Fruit fly (Drosophila melanogaster): ENCODE measurements around the gene sta.

Gene sta

dm6 chrX:1470562-1470961 lies 12.7 kb downstream of the sta start, which contains the start of gene pck:
pck (plus strand) TSS chrX:1470666.
- no peak for TF ChIP-seq CG8478 (optimal IDR thresholded peaks at IDR 0.05)
- TF ChIP-seq EcR (GFP tag; optimal IDR thresholded peaks at IDR 0.05), result no peak
- TF ChIP-seq psq (optimal IDR thresholded peaks at IDR 0.05), result no peak
- TF ChIP-seq pan (optimal IDR thresholded peaks at IDR 0.05), result no peak
- TF ChIP-seq Dll (optimal IDR thresholded peaks at IDR 0.05), result no peak
- no peak for TF ChIP-seq usp (GFP tag; optimal IDR thresholded peaks at IDR 0.05)

DNA sequence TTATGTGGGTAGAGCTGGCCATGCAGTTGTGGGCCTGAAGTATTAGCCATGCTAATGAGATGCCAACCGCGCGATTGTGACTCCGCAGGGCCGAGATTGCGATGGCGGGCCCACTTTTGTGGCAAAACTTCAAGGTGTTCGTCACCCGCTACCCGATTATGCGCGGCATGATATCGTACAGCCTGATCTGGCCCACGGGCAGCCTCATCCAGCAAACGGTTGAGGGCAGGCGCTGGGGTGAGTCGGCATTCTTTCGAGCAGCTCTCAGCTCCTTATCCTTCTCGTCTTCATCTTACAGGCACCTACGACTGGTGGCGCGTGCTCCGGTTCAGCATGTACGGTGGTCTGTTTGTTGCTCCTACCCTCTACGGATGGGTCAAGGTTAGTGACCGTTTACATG lies 13.5 kb downstream of the sta start, which contains the start of gene CG32808:
TSS of gene CG32808 (minus strand) at position 101 of the 400 bp plus-strand sequence.
- TF ChIP-seq pan (optimal IDR thresholded peaks at IDR 0.05), result no peak
- no peak for TF ChIP-seq EcR (GFP tag; optimal IDR thresholded peaks at IDR 0.05)
- TF ChIP-seq psq (optimal IDR thresholded peaks at IDR 0.05), result no peak
- TF ChIP-seq CG8478 (optimal IDR thresholded peaks at IDR 0.05), result no peak
- TF ChIP-seq usp (GFP tag; optimal IDR thresholded peaks at IDR 0.05), result no peak
- no peak for TF ChIP-seq Dll (optimal IDR thresholded peaks at IDR 0.05)

DNA sequence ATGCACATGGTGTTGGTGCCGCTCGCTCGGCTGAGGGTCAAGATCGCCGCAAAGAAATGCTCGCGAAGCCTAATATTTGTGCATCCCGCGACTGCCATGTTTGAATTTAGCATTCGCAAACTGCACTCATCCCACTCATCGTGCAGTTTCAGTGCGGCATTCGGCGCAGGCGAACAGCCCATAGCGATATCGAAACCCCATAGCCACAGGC lies 15.9 kb downstream of the sta start, which contains the start of gene CG14778:
TSS of gene CG14778 (plus strand) at position 112 of the 211 bp plus-strand sequence.
- TF ChIP-seq Dll (optimal IDR thresholded peaks at IDR 0.05) (no peak), EcR (GFP tag; optimal IDR thresholded peaks at IDR 0.05) (no peak), psq (optimal IDR thresholded peaks at IDR 0.05) (no peak), pan (optimal IDR thresholded peaks at IDR 0.05) (no peak), CG8478 (optimal IDR thresholded peaks at IDR 0.05) (no peak), usp (GFP tag; optimal IDR thresholded peaks at IDR 0.05) (no peak)

- no peak for TF ChIP-seq usp (GFP tag; optimal IDR thresholded peaks at IDR 0.05)
- TF ChIP-seq EcR (GFP tag; optimal IDR thresholded peaks at IDR 0.05), result no peak
- no peak for TF ChIP-seq psq (optimal IDR thresholded peaks at IDR 0.05)
- TF ChIP-seq CG8478 (optimal IDR thresholded peaks at IDR 0.05), result no peak
- TF ChIP-seq Dll (optimal IDR thresholded peaks at IDR 0.05), result peak; percentile 53
- no peak for TF ChIP-seq pan (optimal IDR thresholded peaks at IDR 0.05)
These were observed 16.5 kb downstream of the sta start for dm6 chrX:1466505-1467381.

- TF ChIP-seq EcR (GFP tag; optimal IDR thresholded peaks at IDR 0.05) (no peak), pan (optimal IDR thresholded peaks at IDR 0.05) (no peak), psq (optimal IDR thresholded peaks at IDR 0.05) (no peak), usp (GFP tag; optimal IDR thresholded peaks at IDR 0.05) (no peak), Dll (optimal IDR thresholded peaks at IDR 0.05) (no peak), CG8478 (optimal IDR thresholded peaks at IDR 0.05) (no peak)
These were observed 17.3 kb downstream of the sta start, which contains the start of the genes O-fut2 and CG14777 for dm6 chrX:1465707-1466504. O-fut2 (minus strand) TSS chrX:1465996. CG14777 (plus strand) TSS chrX:1466134.

dm6 chrX:1464033-1464432 lies 19.2 kb downstream of the sta start, which contains the start of gene Ns3:
Ns3 (minus strand) TSS chrX:1464220.
- no peak for TF ChIP-seq Dll (optimal IDR thresholded peaks at IDR 0.05)
- TF ChIP-seq pan (optimal IDR thresholded peaks at IDR 0.05), result no peak
- no peak for TF ChIP-seq psq (optimal IDR thresholded peaks at IDR 0.05)
- TF ChIP-seq usp (GFP tag; optimal IDR thresholded peaks at IDR 0.05), result no peak
- no peak for TF ChIP-seq CG8478 (optimal IDR thresholded peaks at IDR 0.05)
- TF ChIP-seq EcR (GFP tag; optimal IDR thresholded peaks at IDR 0.05), result no peak

dm6 chrX:1461544-1461943 lies 21.7 kb downstream of the sta start, which contains the start of gene CG14787:
CG14787 (minus strand) TSS chrX:1461676.
- TF ChIP-seq Dll (optimal IDR thresholded peaks at IDR 0.05), result no peak
- no peak for TF ChIP-seq CG8478 (optimal IDR thresholded peaks at IDR 0.05)
- no peak for TF ChIP-seq pan (optimal IDR thresholded peaks at IDR 0.05)
- no peak for TF ChIP-seq usp (GFP tag; optimal IDR thresholded peaks at IDR 0.05)
- TF ChIP-seq EcR (GFP tag; optimal IDR thresholded peaks at IDR 0.05), result no peak
- no peak for TF ChIP-seq psq (optimal IDR thresholded peaks at IDR 0.05)

DNA sequence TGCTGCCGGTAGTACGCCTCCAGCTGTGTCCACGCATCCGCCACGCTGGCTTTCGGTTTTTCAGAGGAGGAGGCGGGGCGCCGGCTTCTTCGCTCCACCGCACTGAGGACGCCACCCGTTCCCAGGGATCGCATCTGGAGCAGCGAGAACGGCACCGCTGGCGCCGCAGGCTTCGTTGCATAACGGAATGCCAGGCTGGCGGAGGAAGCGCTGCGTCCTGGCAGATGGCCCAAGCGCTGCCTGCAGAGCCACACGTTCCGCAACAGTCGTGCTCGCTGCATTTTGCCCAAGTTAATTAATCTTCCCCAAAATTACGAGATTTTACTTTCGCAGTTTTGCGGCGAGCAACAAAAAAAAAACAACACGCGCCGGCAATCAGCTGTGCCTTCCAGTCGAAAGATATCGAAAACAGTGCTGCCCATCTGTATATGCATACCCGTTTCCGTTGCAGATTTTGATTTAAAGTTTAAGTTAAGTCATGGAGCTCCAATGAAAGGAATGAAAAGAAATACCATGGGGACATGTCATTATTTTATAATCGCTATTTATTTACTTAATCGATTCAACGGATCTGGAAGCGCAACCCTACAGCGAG lies 22.8 kb downstream of the sta start, which contains the start of gene Lrpprc2:
TSS of gene Lrpprc2 (minus strand) at position 340 of the 595 bp plus-strand sequence.
- TF ChIP-seq pan (optimal IDR thresholded peaks at IDR 0.05) (no peak), Dll (optimal IDR thresholded peaks at IDR 0.05) (no peak), EcR (GFP tag; optimal IDR thresholded peaks at IDR 0.05) (no peak), CG8478 (optimal IDR thresholded peaks at IDR 0.05) (no peak), psq (optimal IDR thresholded peaks at IDR 0.05) (no peak), usp (GFP tag; optimal IDR thresholded peaks at IDR 0.05) (no peak)

DNA sequence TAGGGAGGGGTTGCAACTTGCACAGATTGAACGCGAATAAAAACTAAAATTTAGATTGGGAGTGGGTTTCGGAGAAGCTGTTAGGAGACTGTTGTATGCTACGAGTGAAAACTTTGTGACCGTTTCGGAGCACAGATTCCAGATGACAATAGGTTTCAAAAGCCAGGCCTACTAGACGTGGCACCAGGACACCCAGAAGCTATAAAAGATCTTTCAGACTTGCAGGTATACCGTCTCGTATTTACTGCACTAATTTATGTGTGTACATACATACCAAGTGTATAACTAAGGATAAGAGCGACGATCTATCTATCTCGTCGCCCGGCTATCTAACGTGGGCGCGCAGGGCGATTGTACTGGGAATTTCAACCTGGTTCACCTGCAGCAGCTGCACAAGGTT lies 26.3 kb downstream of the sta start, which contains the start of gene CG14785:
TSS of gene CG14785 (minus strand) at position 101 of the 400 bp plus-strand sequence.
- TF ChIP-seq CG8478 (optimal IDR thresholded peaks at IDR 0.05) (no peak), Dll (optimal IDR thresholded peaks at IDR 0.05) (no peak), EcR (GFP tag; optimal IDR thresholded peaks at IDR 0.05) (no peak), pan (optimal IDR thresholded peaks at IDR 0.05) (no peak), usp (GFP tag; optimal IDR thresholded peaks at IDR 0.05) (no peak), psq (optimal IDR thresholded peaks at IDR 0.05) (no peak)

DNA sequence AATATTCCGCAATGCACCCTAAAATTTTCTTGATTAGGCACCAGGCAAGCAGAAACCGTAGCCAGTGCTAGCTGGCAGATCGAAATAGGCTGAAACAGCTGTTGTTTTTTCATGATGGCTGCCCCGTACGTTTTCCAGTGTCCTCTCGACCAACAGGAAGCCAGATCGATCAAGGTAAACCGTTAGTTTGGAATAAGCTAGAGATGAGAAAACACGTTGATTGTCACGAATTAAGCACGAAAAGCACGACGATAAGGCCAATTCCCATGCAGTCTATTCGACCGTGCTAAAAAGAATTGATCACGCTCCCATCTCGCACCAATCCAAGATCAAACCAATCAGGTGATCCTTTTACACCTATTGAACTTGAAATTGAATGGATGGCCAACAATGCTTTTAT lies 28.4 kb downstream of the sta start:
- TF ChIP-seq Dll (optimal IDR thresholded peaks at IDR 0.05) (no peak), pan (optimal IDR thresholded peaks at IDR 0.05) (no peak), usp (GFP tag; optimal IDR thresholded peaks at IDR 0.05) (no peak), CG8478 (optimal IDR thresholded peaks at IDR 0.05) (no peak), EcR (GFP tag; optimal IDR thresholded peaks at IDR 0.05) (no peak), psq (optimal IDR thresholded peaks at IDR 0.05) (no peak)

- TF ChIP-seq usp (GFP tag; optimal IDR thresholded peaks at IDR 0.05), result no peak
- no peak for TF ChIP-seq psq (optimal IDR thresholded peaks at IDR 0.05)
- no peak for TF ChIP-seq pan (optimal IDR thresholded peaks at IDR 0.05)
- TF ChIP-seq EcR (GFP tag; optimal IDR thresholded peaks at IDR 0.05), result no peak
- TF ChIP-seq Dll (optimal IDR thresholded peaks at IDR 0.05), result no peak
- TF ChIP-seq CG8478 (optimal IDR thresholded peaks at IDR 0.05), result no peak
These were observed 31.1 kb downstream of the sta start, which contains the start of gene Gr2a for dm6 chrX:1452130-1452529. Gr2a (plus strand) TSS chrX:1452430.
